Worm (Caenorhabditis elegans): ENCODE measurements around the gene mrpl-50.

mrpl-50 gene

ce11 chrII:8899357-8899748 lies 30.3 kb upstream of the mrpl-50 start:
- TF ChIP-seq nhr-42 (GFP tag; IDR thresholded peaks at IDR 0.05) (no peak), nhr-111 (GFP tag; optimal IDR thresholded peaks at IDR 0.05) (no peak), nhr-77 (tag; optimal IDR thresholded peaks at IDR 0.05) (no peak), R02D3.7 (tag; optimal IDR thresholded peaks at IDR 0.05) (no peak), spr-1 (tag; optimal IDR thresholded peaks at IDR 0.05) (no peak), mdl-1 (tag; optimal IDR thresholded peaks at IDR 0.05) (no peak), zip-2 (tag; optimal IDR thresholded peaks at IDR 0.05) (no peak), attf-4 (tag; optimal IDR thresholded peaks at IDR 0.05) (no peak), ceh-32 (tag; optimal IDR thresholded peaks at IDR 0.05; ENCODE audit: poor library complexity) (no peak), Y5F2A.4 (GFP tag; optimal IDR thresholded peaks at IDR 0.05) (no peak), lin-38 (GFP tag; IDR thresholded peaks at IDR 0.05) (no peak), zag-1 (tag; optimal IDR thresholded peaks at IDR 0.05) (no peak), ceh-44 (GFP tag; IDR thresholded peaks at IDR 0.05) (no peak), egl-43 (GFP tag; IDR thresholded peaks at IDR 0.05) (no peak), lin-1 (GFP tag; IDR thresholded peaks at IDR 0.05) (no peak), lir-3 (tag; optimal IDR thresholded peaks at IDR 0.05) (no peak), unc-39 (tag; optimal IDR thresholded peaks at IDR 0.05) (no peak), sdz-12 (GFP tag; optimal IDR thresholded peaks at IDR 0.05) (no peak), tag-97 (GFP tag; IDR thresholded peaks at IDR 0.05) (no peak), dmd-6 (GFP tag; IDR thresholded peaks at IDR 0.05) (no peak)

ce11 chrII:8903871-8904270 lies 25.8 kb upstream of the mrpl-50 start:
- TF ChIP-seq unc-62 (GFP tag; optimal IDR thresholded peaks at IDR 0.05 in 1 of 2) (peak in 1 of 2 experiments; percentile 96), unc-62 (tag; optimal IDR thresholded peaks at IDR 0.05) (no peak), zfp-3 (GFP tag; conservative IDR thresholded peaks at IDR 0.05) (no peak), unc-39 (tag; optimal IDR thresholded peaks at IDR 0.05) (no peak)

ce11 chrII:8911929-8912328 lies 17.7 kb upstream of the mrpl-50 start, which contains the start of gene B0457.4:
Gene B0457.4 (minus strand): TSS chrII:8912029.
- TF ChIP-seq mep-1 (tag; optimal IDR thresholded peaks at IDR 0.05) (no peak), mdt-29 (GFP tag; IDR thresholded peaks at IDR 0.05) (no peak), lin-39 (tag; optimal IDR thresholded peaks at IDR 0.05) (no peak), ZK546.5 (tag; optimal IDR thresholded peaks at IDR 0.05) (no peak), attf-4 (tag; optimal IDR thresholded peaks at IDR 0.05) (no peak), dve-1 (tag; optimal IDR thresholded peaks at IDR 0.05; ENCODE audit: insufficient read depth) (no peak), lin-15B (tag; optimal IDR thresholded peaks at IDR 0.05) (no peak), set-16 (GFP tag; IDR thresholded peaks at IDR 0.05) (no peak)

ce11 chrII:8912523-8913017 lies 17.1 kb upstream of the mrpl-50 start:
- TF ChIP-seq zfp-2 (tag; optimal IDR thresholded peaks at IDR 0.05) (no peak), ceh-82 (tag; optimal IDR thresholded peaks at IDR 0.05) (no peak), Y105C5A.15 (GFP tag; IDR thresholded peaks at IDR 0.05) (no peak), lin-29 (GFP tag; IDR thresholded peaks at IDR 0.05) (no peak), unc-39 (tag; optimal IDR thresholded peaks at IDR 0.05) (no peak), nhr-102 (tag; optimal IDR thresholded peaks at IDR 0.05) (no peak), madf-5 (GFP tag; IDR thresholded peaks at IDR 0.05) (no peak), jun-1 (tag; optimal IDR thresholded peaks at IDR 0.05) (no peak), ceh-28 (tag; optimal IDR thresholded peaks at IDR 0.05) (no peak), nhr-76 (tag; optimal IDR thresholded peaks at IDR 0.05) (no peak), lin-13 (GFP tag; optimal IDR thresholded peaks at IDR 0.05) (no peak), ceh-20 (GFP tag; IDR thresholded peaks at IDR 0.05) (no peak), D1046.2 (GFP tag; IDR thresholded peaks at IDR 0.05) (no peak)

Data from whole organism, L4 larva.